Fruit fly (Drosophila melanogaster) whole organism, wandering third instar larva: ENCODE data around the gene gukh.

Experiments used
- HLH106 ChIP-seq: fragments of 200-800 bp; optimal IDR thresholded peaks from 3 replicates; lab custom pipeline; 2019; ENCODE audit warnings: missing biosample characterization, mild to moderate bottlenecking, missing genetic modification characterization, moderate library complexity
- Myc ChIP-seq: fragments of >200 bp; optimal IDR thresholded peaks from 2 replicates; lab custom pipeline; 2017
- OdsH ChIP-seq: fragments of 200-800 bp; sonication (Bioruptor generic); optimal IDR thresholded peaks from 2 replicates; lab custom pipeline; 2016; ENCODE audit warnings: missing biosample characterization, mild to moderate bottlenecking, missing genetic modification characterization
- foxo ChIP-seq, 2 experiments: fragments of 200-800 bp; sonication (Bioruptor generic); optimal IDR thresholded peaks; 2 replicates in 1 of 2; 3 replicates in 1 of 2; lab custom pipeline; 2016 to 2017; ENCODE audit warnings: missing biosample characterization in 2 of 2, missing genetic modification characterization in 2 of 2
- h ChIP-seq: fragments of 200-800 bp; sonication (Bioruptor generic); optimal IDR thresholded peaks from 3 replicates; lab custom pipeline; 2016; ENCODE audit warnings: missing biosample characterization, mild to moderate bottlenecking, missing genetic modification characterization
- jim ChIP-seq: fragments of 175-275, 200-325 bp; sonication (Bioruptor generic); optimal IDR thresholded peaks from 2 replicates; lab custom pipeline; 2016; ENCODE audit warnings: missing biosample characterization, mild to moderate bottlenecking, missing genetic modification characterization
- lola ChIP-seq: fragments of >200 bp; optimal IDR thresholded peaks from 2 replicates; lab custom pipeline; 2017; ENCODE audit warnings: missing biosample characterization, missing genetic modification characterization
- pan ChIP-seq: fragments of >200 bp; optimal IDR thresholded peaks from 2 replicates; lab custom pipeline; 2017
- psq ChIP-seq: fragments of 200-800 bp; sonication (Bioruptor generic); optimal IDR thresholded peaks from 3 replicates; lab custom pipeline; 2017; ENCODE audit warnings: missing biosample characterization, mild to moderate bottlenecking, missing genetic modification characterization, moderate library complexity
- sage ChIP-seq: fragments of 200-800 bp; sonication (Bioruptor generic); optimal IDR thresholded peaks from 2 replicates; lab custom pipeline; 2016; ENCODE audit warnings: missing biosample characterization, mild to moderate bottlenecking, missing genetic modification characterization
- usp ChIP-seq: fragments of >200 bp; optimal IDR thresholded peaks from 2 replicates; lab custom pipeline; 2017; ENCODE audit warnings: missing biosample characterization, missing genetic modification characterization

dm6 chr3R:19059285-19059684 is 75.5 kb downstream of the gukh start:
- no peak for TF ChIP-seq h (GFP tag; lab: Kevin White, UChicago)
- no peak for TF ChIP-seq lola (GFP tag; lab: Kevin White, UChicago)
- no peak for TF ChIP-seq psq (GFP tag; lab: Kevin White, UChicago)
- no peak for TF ChIP-seq foxo (GFP tag; optimal IDR thresholded peaks at IDR 0.05; lab: Kevin White, UChicago)
- TF ChIP-seq sage (GFP tag; lab: Kevin White, UChicago) = no peak
- no peak for TF ChIP-seq jim (GFP tag; lab: Kevin White, UChicago)
- TF ChIP-seq Myc (lab: Kevin White, UChicago) = no peak
- no peak for TF ChIP-seq pan (lab: Kevin White, UChicago)
- TF ChIP-seq usp = no peak
- no peak for TF ChIP-seq HLH106 (tag; lab: Kevin White, UChicago)
- TF ChIP-seq OdsH = no peak
